Worm (Caenorhabditis elegans): ENCODE data around the gene ten-1.

DNA sequence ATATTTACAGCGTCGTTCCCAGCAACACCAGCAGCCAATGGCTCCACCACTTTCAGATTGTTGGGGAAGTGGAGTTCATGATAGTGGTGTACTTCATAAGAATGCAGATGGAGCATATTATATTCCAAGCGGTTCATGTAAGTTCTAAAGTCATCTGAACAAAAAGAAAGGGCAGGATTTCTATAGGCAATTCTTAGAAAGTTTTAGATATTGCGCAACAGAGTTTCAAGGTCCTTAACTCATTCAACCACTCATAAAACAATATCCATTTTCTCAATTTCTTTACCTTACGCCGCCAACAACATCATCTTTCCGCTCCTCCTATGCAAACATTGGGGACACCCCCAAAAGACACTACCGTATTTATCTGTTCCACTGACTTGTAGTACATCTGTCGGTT, 10.6 kb downstream of the ten-1 start:
- TF ChIP-seq zip-5 (tag; optimal IDR thresholded peaks at IDR 0.05) = no peak
- TF ChIP-seq pat-9 (tag; optimal IDR thresholded peaks at IDR 0.05) = no peak
- TF ChIP-seq sox-2 (GFP tag; IDR thresholded peaks at IDR 0.05) = no peak

Data from whole organism, late embryonic.